Worm (Caenorhabditis elegans) whole organism, L3 larva: ENCODE results near the gene Y54F10BM.21.

Source experiments
- R02D3.7 ChIP-seq: fragments of 150-350 bp; optimal IDR thresholded peaks from 2 replicates; lab custom pipeline; 2014; ENCODE audit warnings: missing biosample characterization, missing genetic modification characterization
- ZK546.5 ChIP-seq: sonication (generic microtip); optimal IDR thresholded peaks from 2 replicates; lab custom pipeline; 2017; ENCODE audit warnings: missing biosample characterization, missing genetic modification characterization
- aly-2 ChIP-seq: fragments of 150-350 bp; optimal IDR thresholded peaks from 2 replicates; lab custom pipeline; 2014; ENCODE audit warnings: missing biosample characterization, missing genetic modification characterization
- ceh-16 ChIP-seq: sonication (generic microtip); optimal IDR thresholded peaks from 2 replicates; lab custom pipeline; 2017; ENCODE audit warnings: missing biosample characterization, missing genetic modification characterization
- ceh-82 ChIP-seq: fragments of 150-350 bp; optimal IDR thresholded peaks from 2 replicates; lab custom pipeline; 2014; ENCODE audit warnings: missing biosample characterization, missing genetic modification characterization
- ceh-9 ChIP-seq: sonication (generic microtip); optimal IDR thresholded peaks from 2 replicates; lab custom pipeline; 2018; ENCODE audit warnings: missing biosample characterization, missing genetic modification characterization
- egl-27 ChIP-seq: sonication (generic microtip); optimal IDR thresholded peaks from 4 replicates; lab custom pipeline; 2017; ENCODE audit warnings: missing biosample characterization, missing genetic modification reagents, missing genetic modification characterization
- egl-5 ChIP-seq: fragments of 150-350 bp; optimal IDR thresholded peaks from 2 replicates; lab custom pipeline; 2017; ENCODE audit warnings: missing biosample characterization, missing genetic modification reagents, missing genetic modification characterization, inconsistent platforms
- elt-2 ChIP-seq: sonication (generic microtip); optimal IDR thresholded peaks from 2 replicates; lab custom pipeline; 2016; ENCODE audit warnings: missing genetic modification reagents, mild to moderate bottlenecking, missing genetic modification characterization, missing compliant biosample characterization
- fkh-10 ChIP-seq: sonication (generic microtip); optimal IDR thresholded peaks from 2 replicates; lab custom pipeline; 2017; ENCODE audit warnings: missing biosample characterization, missing genetic modification reagents, missing genetic modification characterization
- fos-1 ChIP-seq: fragments of 150-350 bp; optimal IDR thresholded peaks from 2 replicates; lab custom pipeline; 2014; ENCODE audit warnings: missing biosample characterization, missing genetic modification characterization
- hmg-11 ChIP-seq: sonication (generic microtip); optimal IDR thresholded peaks from 2 replicates; lab custom pipeline; 2016; ENCODE audit warnings: missing genetic modification characterization, missing compliant biosample characterization
- jun-1 ChIP-seq: fragments of 150-350 bp; optimal IDR thresholded peaks from 2 replicates; lab custom pipeline; 2014; ENCODE audit warnings: missing biosample characterization, missing genetic modification reagents, missing genetic modification characterization
- lin-39 ChIP-seq: fragments of 150-350 bp; optimal IDR thresholded peaks from 2 replicates; lab custom pipeline; 2018; ENCODE audit warnings: missing biosample characterization, missing genetic modification reagents, missing genetic modification characterization
- lsy-12 ChIP-seq: sonication (generic microtip); optimal IDR thresholded peaks from 2 replicates; lab custom pipeline; 2016; ENCODE audit warnings: mild to moderate bottlenecking, missing genetic modification characterization, missing compliant biosample characterization
- mdl-1 ChIP-seq: fragments of 150-350 bp; optimal IDR thresholded peaks from 2 replicates; lab custom pipeline; 2014; ENCODE audit warnings: missing biosample characterization, missing genetic modification characterization
- mml-1 ChIP-seq: fragments of 150-350 bp; sonication (generic microtip); optimal IDR thresholded peaks from 3 replicates; lab custom pipeline; 2014; ENCODE audit warnings: missing biosample characterization, missing genetic modification characterization
- nfya-1 ChIP-seq: sonication (generic microtip); optimal IDR thresholded peaks from 2 replicates; lab custom pipeline; 2017; ENCODE audit warnings: missing genetic modification characterization, mild to moderate bottlenecking, missing compliant biosample characterization, antibody characterized with exemption, moderate library complexity; ENCODE audit not compliant: insufficient read depth
- nhr-11 ChIP-seq: fragments of 150-350 bp; optimal IDR thresholded peaks from 2 replicates; lab custom pipeline; 2014; ENCODE audit warnings: missing biosample characterization, missing genetic modification characterization
- nhr-23 ChIP-seq: fragments of 150-350 bp; optimal IDR thresholded peaks from 2 replicates; lab custom pipeline; 2014; ENCODE audit warnings: missing biosample characterization, missing genetic modification reagents, missing genetic modification characterization
- nhr-237 ChIP-seq: fragments of 150-350 bp; optimal IDR thresholded peaks from 2 replicates; lab custom pipeline; 2014; ENCODE audit warnings: missing biosample characterization, missing genetic modification characterization
- nhr-25 ChIP-seq: sonication (generic microtip); optimal IDR thresholded peaks from 2 replicates; lab custom pipeline; 2017; ENCODE audit warnings: missing biosample characterization, missing genetic modification characterization
- nhr-28 ChIP-seq: fragments of 150-350 bp; optimal IDR thresholded peaks from 2 replicates; lab custom pipeline; 2014; ENCODE audit warnings: missing biosample characterization, missing genetic modification characterization
- nhr-67 ChIP-seq: fragments of 150-350 bp; optimal IDR thresholded peaks from 2 replicates; lab custom pipeline; 2014; ENCODE audit warnings: missing biosample characterization, missing genetic modification characterization
- nhr-76 ChIP-seq: fragments of 150-350 bp; sonication (generic microtip); optimal IDR thresholded peaks from 5 replicates; lab custom pipeline; 2014; ENCODE audit warnings: missing biosample characterization, missing genetic modification characterization
- nhr-77 ChIP-seq: fragments of 150-350 bp; optimal IDR thresholded peaks from 2 replicates; lab custom pipeline; 2014; ENCODE audit warnings: missing biosample characterization, missing genetic modification characterization
- pha-4 ChIP-seq: fragments of 150-350 bp; optimal IDR thresholded peaks from 2 replicates; lab custom pipeline; 2014; ENCODE audit warnings: missing biosample characterization, missing genetic modification reagents, missing genetic modification characterization
- pqm-1 ChIP-seq: fragments of 150-350 bp; optimal IDR thresholded peaks from 2 replicates; lab custom pipeline; 2017; ENCODE audit warnings: missing biosample characterization, missing genetic modification characterization, inconsistent platforms
- skn-1 ChIP-seq: fragments of 150-350 bp; optimal IDR thresholded peaks from 2 replicates; lab custom pipeline; 2014; ENCODE audit warnings: missing biosample characterization, missing genetic modification characterization
- snpc-4 ChIP-seq: fragments of 150-350 bp; optimal IDR thresholded peaks from 2 replicates; lab custom pipeline; 2014; ENCODE audit warnings: missing biosample characterization, missing genetic modification characterization
- unc-39 ChIP-seq: sonication (generic microtip); optimal IDR thresholded peaks from 4 replicates; lab custom pipeline; 2017; ENCODE audit warnings: missing biosample characterization, missing genetic modification characterization
- unc-62 ChIP-seq: fragments of 150-350 bp; sonication (generic microtip); optimal IDR thresholded peaks from 4 replicates; lab custom pipeline; 2014; ENCODE audit warnings: missing biosample characterization, missing genetic modification reagents, missing genetic modification characterization
- zag-1 ChIP-seq: fragments of 150-350 bp; optimal IDR thresholded peaks from 2 replicates; lab custom pipeline; 2014; ENCODE audit warnings: missing biosample characterization, missing genetic modification characterization
- ztf-11 ChIP-seq: fragments of 150-350 bp; optimal IDR thresholded peaks from 2 replicates; lab custom pipeline; 2014; ENCODE audit warnings: missing biosample characterization, missing genetic modification characterization
- ztf-4 ChIP-seq: fragments of 150-350 bp; optimal IDR thresholded peaks from 2 replicates; lab custom pipeline; 2014; ENCODE audit warnings: missing biosample characterization, missing genetic modification characterization

The Y54F10BM.21 gene

DNA sequence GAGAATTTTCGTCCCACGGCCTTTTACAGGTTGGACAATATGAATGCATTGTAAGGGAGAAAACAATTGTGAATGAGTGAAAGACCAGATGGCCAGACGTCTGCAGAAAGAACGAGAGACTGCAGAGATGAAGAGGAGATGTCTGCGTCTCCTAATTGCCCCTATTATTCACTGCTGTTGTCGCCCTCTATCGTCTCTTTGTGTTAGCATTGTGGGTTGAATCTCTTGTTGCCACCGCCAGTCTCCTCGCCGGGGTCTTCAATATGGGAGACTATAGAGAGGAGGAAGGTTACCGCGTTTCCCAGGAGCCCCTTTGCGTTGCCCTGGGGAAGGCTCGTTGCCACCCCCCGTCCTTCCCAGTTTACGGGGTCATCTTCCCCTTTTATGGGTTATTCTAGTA, 27.9 kb downstream of the Y54F10BM.21 start, which contains the start of gene Y54F10BM.9 (continued):
- TF ChIP-seq hmg-11 (tag; lab: Kevin White, UChicago), result peak; percentile 63

DNA sequence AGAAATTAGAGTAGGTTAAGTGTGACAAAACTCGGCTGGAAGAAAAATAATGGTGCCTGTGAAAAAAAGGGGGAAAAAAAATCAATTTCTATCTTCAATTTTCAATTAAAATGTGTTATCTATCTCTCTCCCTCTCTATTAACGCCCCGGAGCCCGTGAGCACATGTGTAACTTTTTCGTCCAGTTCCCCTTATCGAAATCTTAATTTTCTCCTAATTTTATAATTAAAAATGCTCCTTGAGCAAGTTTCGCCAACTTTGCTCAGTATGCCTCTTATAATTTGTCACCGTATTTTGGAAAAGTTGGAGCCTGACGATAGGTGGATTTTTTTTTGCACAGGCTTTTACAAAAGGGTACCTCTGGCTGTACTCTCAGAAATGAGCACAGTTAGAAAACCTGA, 31.1 kb downstream of the Y54F10BM.21 start, which contains the start of the genes fbxa-1 and Y54F10BM.20:
fbxa-1 (minus strand) TSS at position 101 of the 400 bp plus-strand sequence.
Y54F10BM.20 (plus strand) TSS at position 231 of the 400 bp plus-strand sequence.
- TF ChIP-seq pqm-1 (tag; lab: Kevin White, UChicago), result no peak
- TF ChIP-seq nhr-11 (tag; lab: Kevin White, UChicago), result no peak
- no peak for TF ChIP-seq unc-62 (GFP tag; lab: Kevin White, UChicago)
- TF ChIP-seq skn-1 (tag; lab: Kevin White, UChicago), result no peak
- TF ChIP-seq ceh-9 (tag; lab: Kevin White, UChicago), result no peak
- TF ChIP-seq fkh-10 (GFP tag; lab: Kevin White, UChicago), result no peak

DNA sequence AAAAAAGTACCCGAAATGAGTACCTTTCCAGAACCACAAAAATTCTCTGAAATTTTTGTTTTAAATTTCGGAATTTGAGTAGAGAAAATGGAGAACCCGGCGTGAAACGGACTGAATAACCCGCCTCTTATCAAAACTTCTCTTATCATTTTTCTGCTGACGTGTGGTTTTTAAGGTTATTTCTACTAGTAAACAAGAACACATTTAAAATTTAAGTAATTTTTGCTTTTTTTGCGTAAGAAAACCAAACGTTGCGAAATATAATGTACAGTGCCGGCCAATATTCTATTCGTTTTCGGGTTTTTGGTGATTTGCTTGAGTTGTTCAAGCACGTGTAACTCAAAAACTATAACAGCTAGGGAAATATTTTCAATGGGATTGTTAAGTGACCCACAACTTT, 34.1 kb downstream of the Y54F10BM.21 start:
- TF ChIP-seq elt-2 (tag; lab: Kevin White, UChicago), result peak; percentile 50
- peak; percentile 23 for TF ChIP-seq pha-4 (tag; lab: Kevin White, UChicago)
- TF ChIP-seq pqm-1 (tag; lab: Kevin White, UChicago), result peak; percentile 4
- TF ChIP-seq mml-1 (tag; lab: Kevin White, UChicago), result no peak

DNA sequence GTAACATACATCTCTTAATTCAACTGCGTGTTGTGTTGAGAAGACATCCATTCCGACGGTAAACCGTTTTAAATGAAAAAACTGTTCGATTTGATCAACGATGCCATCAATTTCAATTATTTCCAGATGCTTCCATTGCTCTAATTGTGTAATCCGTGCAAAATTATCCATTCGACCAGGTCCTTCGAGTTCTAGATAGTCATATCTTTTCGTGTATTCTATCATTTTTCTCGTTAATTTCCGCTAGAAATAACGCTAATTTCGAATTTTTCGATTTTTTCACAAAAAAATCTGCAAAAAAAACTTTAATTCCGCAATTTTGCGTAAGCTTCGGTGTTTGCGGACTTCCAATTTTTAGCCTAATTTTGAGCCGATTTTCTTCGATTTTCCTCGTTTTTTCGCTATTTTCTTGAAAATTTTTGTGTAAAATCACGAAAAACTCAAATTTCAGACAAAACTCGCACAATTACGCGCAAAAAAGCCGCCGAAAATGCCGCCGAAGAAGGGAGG, 37.1 kb downstream of the Y54F10BM.21 start, which contains the start of the genes fbxa-66 and iffb-1:
fbxa-66 (minus strand) TSS at position 51 of the 510 bp plus-strand sequence.
iffb-1 (plus strand) TSS at position 452 of the 510 bp plus-strand sequence.
- TF ChIP-seq lsy-12 (tag; lab: Kevin White, UChicago) (no peak), pha-4 (tag; lab: Kevin White, UChicago) (peak; percentile 24), ztf-11 (no peak), R02D3.7 (tag; lab: Kevin White, UChicago) (no peak), nhr-237 (tag; lab: Kevin White, UChicago) (no peak), fos-1 (no peak), nhr-77 (no peak), ZK546.5 (tag; lab: Kevin White, UChicago) (no peak), nfya-1 (no peak), ceh-82 (tag; lab: Kevin White, UChicago) (no peak), hmg-11 (tag; lab: Kevin White, UChicago) (peak; percentile 51), ceh-16 (tag; lab: Kevin White, UChicago) (no peak), jun-1 (no peak), nhr-25 (tag; lab: Kevin White, UChicago) (no peak), mdl-1 (tag; lab: Kevin White, UChicago) (no peak)

DNA sequence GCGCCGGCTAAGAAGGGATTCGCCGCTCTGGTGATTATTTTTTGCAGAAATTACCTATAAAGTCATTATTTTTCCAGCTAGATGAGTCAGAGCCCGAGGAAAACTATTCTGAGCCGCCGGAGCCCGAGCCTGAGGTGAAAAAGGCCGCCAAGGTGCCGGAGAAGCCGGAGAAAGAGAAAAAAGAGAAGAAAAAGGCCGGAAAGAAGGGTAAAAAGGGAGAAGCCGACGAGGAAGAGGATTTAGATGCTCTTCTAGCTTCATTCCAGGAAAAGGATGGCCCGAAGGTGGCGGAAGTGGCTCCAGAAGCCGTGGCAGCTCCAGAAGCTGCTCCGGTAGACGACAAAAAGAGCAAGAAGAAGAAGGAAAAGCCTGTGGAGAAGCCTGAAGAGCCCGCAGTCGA, 37.7 kb downstream of the Y54F10BM.21 start:
- no peak for TF ChIP-seq nhr-237 (tag; lab: Kevin White, UChicago)
- no peak for TF ChIP-seq lsy-12 (tag; lab: Kevin White, UChicago)
- TF ChIP-seq nhr-28 (tag; lab: Kevin White, UChicago), result no peak
- TF ChIP-seq nhr-77, result no peak
- TF ChIP-seq ztf-4 (tag; lab: Kevin White, UChicago), result no peak
- no peak for TF ChIP-seq nhr-11 (tag; lab: Kevin White, UChicago)
- TF ChIP-seq zag-1 (tag; lab: Kevin White, UChicago), result no peak
- TF ChIP-seq lin-39 (tag; lab: Kevin White, UChicago), result no peak
- TF ChIP-seq elt-2 (tag; lab: Kevin White, UChicago), result no peak
- no peak for TF ChIP-seq aly-2 (tag; lab: Kevin White, UChicago)
- TF ChIP-seq R02D3.7 (tag; lab: Kevin White, UChicago), result no peak
- TF ChIP-seq nfya-1, result no peak
- no peak for TF ChIP-seq nhr-76 (tag; lab: Kevin White, UChicago)
- no peak for TF ChIP-seq unc-39 (tag; lab: Kevin White, UChicago)
- no peak for TF ChIP-seq unc-62 (GFP tag; lab: Kevin White, UChicago)
- TF ChIP-seq ZK546.5 (tag; lab: Kevin White, UChicago), result no peak
- TF ChIP-seq hmg-11 (tag; lab: Kevin White, UChicago), result no peak
- no peak for TF ChIP-seq egl-27 (tag; lab: Kevin White, UChicago)
- no peak for TF ChIP-seq ceh-16 (tag; lab: Kevin White, UChicago)
- TF ChIP-seq fos-1, result no peak

DNA sequence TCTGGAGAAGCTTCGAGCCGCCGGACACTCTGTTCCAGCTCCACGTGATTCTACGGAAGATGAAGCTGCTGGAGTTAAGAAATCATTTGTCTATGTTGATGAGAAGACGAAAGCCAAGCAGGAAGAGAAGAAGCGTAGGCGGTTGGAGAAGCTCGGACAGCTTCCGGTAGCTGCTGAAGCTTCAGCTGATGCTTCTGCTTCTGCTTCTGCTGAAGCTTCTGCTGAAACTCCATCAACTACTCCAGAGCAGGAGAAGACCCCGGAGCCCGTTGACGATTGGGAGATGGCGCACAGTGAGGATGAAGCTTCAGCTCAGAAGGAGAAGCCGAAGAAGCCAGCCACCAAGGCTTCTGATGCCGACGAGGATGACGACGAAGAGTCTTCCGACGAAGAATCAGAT, 39.5 kb downstream of the Y54F10BM.21 start:
- no peak for TF ChIP-seq nhr-23 (tag; lab: Kevin White, UChicago)
- TF ChIP-seq unc-62 (GFP tag; lab: Kevin White, UChicago), result no peak
- TF ChIP-seq nhr-67 (tag; lab: Kevin White, UChicago), result no peak
- no peak for TF ChIP-seq ZK546.5 (tag; lab: Kevin White, UChicago)
- no peak for TF ChIP-seq jun-1
- TF ChIP-seq snpc-4, result no peak
- TF ChIP-seq egl-5 (tag; lab: Kevin White, UChicago), result no peak
- no peak for TF ChIP-seq fos-1
- no peak for TF ChIP-seq lin-39 (tag; lab: Kevin White, UChicago)
- TF ChIP-seq zag-1 (tag; lab: Kevin White, UChicago), result no peak
